Worm (Caenorhabditis elegans): Measurements from ENCODE around the gene D1046.18.

The D1046.18 gene

DNA sequence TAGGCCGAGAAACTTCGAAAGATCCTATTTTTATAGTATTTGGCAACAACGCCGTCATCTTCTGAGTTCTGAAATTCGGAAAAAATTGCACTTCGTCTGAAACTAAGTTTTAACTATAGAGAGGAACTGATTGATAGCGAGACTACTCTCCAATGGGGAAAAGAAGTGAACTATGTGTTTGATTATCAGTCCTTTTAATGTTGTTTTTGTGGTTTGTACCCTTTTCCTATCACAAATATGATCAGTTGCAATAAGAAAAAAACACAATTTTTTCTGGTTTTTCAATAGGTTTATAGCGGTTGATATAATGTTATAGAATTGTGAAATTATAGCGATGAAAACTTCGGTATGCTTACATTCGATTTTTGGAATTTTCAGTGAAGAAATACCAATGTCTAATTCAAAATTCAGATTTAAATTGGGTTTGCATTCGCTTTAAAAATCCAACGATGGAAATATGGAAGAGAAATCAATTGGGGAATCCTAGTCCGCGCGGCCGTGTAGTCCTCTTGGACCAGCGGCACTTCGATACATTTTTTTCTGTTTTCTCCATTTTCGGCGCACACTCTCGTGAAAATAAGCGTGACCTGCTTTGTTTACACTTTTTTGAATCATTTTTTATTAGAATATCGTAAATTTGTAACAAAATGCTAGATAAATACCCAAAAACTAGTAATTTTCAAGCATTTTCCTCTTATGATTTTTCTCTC is 43.4 kb downstream of the D1046.18 start, which contains the start of gene C53B4.3 (continued):
- no peak for TF ChIP-seq egl-27 (tag; optimal IDR thresholded peaks at IDR 0.05)
- no peak for TF ChIP-seq ztf-11 (tag; optimal IDR thresholded peaks at IDR 0.05)
- TF ChIP-seq nhr-25 (tag; optimal IDR thresholded peaks at IDR 0.05): peak; percentile 52
- TF ChIP-seq nhr-28 (tag; optimal IDR thresholded peaks at IDR 0.05): no peak
- peak; percentile 72 for TF ChIP-seq pha-4 (tag; optimal IDR thresholded peaks at IDR 0.05)
- no peak for TF ChIP-seq ceh-16 (tag; optimal IDR thresholded peaks at IDR 0.05)
- TF ChIP-seq nhr-76 (tag; optimal IDR thresholded peaks at IDR 0.05): no peak
- no peak for TF ChIP-seq egl-5 (tag; optimal IDR thresholded peaks at IDR 0.05)
- TF ChIP-seq nhr-12 (tag; optimal IDR thresholded peaks at IDR 0.05): no peak
- TF ChIP-seq fos-1 (tag; optimal IDR thresholded peaks at IDR 0.05): no peak
- TF ChIP-seq ceh-28 (tag; optimal IDR thresholded peaks at IDR 0.05): no peak
- no peak for TF ChIP-seq ceh-82 (tag; optimal IDR thresholded peaks at IDR 0.05)
- TF ChIP-seq nfya-1 (tag; optimal IDR thresholded peaks at IDR 0.05; ENCODE audit: insufficient read depth): peak; percentile 39
- no peak for TF ChIP-seq fkh-2 (tag; optimal IDR thresholded peaks at IDR 0.05)
- no peak for TF ChIP-seq sea-2 (GFP tag; optimal IDR thresholded peaks at IDR 0.05)
- TF ChIP-seq lsy-12 (tag; optimal IDR thresholded peaks at IDR 0.05): peak; percentile 63
- peak; percentile 71 for TF ChIP-seq lin-15B (tag; optimal IDR thresholded peaks at IDR 0.05)
- TF ChIP-seq ZK546.5 (tag; optimal IDR thresholded peaks at IDR 0.05): no peak
- TF ChIP-seq nhr-67 (tag; optimal IDR thresholded peaks at IDR 0.05): no peak
- no peak for TF ChIP-seq jun-1 (tag; optimal IDR thresholded peaks at IDR 0.05)
- TF ChIP-seq nhr-237 (tag; optimal IDR thresholded peaks at IDR 0.05): no peak
- TF ChIP-seq tbx-2 (tag; optimal IDR thresholded peaks at IDR 0.05): peak; percentile 24

DNA sequence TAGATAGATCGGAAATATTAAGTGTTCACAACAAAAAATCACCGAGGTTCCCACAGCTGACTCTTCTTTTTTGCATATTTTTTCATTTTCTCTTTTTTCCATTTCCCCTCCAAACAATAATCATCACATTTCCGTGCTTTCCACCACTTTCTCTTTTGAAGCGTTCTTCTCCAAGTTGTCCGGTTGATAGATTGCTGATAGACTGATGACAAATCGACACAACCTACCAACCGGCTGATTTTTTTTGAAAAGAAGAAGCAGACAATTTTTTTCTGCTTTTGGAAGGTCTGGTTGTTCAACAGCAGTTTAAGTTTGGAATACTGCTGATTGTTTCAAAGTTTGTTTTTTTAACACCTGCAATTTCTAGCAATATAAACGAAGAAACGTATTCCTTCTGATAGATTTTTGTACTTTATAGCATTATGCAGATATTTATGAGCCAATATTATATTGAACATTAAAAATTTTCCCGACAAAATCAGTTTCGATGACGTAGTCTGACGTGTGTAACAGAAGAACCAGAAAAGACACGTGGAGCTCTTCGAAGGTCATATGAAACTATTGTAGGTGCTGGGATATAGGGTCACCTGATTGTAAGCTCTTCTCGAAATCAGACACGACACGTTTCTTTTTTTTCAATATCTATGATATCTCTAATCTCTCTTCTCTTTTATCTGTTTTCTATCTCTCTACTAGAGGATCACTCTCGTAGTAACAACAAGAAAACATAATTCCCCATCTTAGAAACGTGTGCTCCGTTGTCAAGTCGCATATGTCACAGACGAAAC is 44.7 kb downstream of the D1046.18 start:
- TF ChIP-seq fkh-2 (tag; optimal IDR thresholded peaks at IDR 0.05) (no peak), R02D3.7 (tag; optimal IDR thresholded peaks at IDR 0.05) (no peak), nhr-23 (tag; optimal IDR thresholded peaks at IDR 0.05) (no peak), nfya-1 (tag; optimal IDR thresholded peaks at IDR 0.05; ENCODE audit: insufficient read depth) (peak; percentile 30), elt-1 (tag; optimal IDR thresholded peaks at IDR 0.05) (no peak)

DNA sequence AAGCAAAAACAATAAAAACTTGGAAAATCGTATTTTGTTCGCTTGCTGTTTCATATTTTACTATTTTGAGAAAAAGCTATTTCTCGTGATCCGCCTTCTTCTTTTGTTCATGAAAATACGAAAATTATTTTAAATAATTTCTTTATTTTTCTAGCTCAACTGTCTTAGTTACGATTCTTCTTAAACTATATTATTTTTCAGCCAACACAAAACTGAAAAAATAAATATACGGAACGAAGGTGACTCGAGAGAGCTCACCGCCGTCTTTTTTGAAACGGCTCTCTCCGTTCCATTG is 45.2 kb downstream of the D1046.18 start, which contains the start of gene pdzd-8:
TSS of gene pdzd-8 (plus strand) at position 196 of the 295 bp plus-strand sequence.
- TF ChIP-seq nfya-1 (tag; optimal IDR thresholded peaks at IDR 0.05; ENCODE audit: insufficient read depth): no peak
- no peak for TF ChIP-seq nhr-67 (tag; optimal IDR thresholded peaks at IDR 0.05)
- no peak for TF ChIP-seq fkh-2 (tag; optimal IDR thresholded peaks at IDR 0.05)
- no peak for TF ChIP-seq ceh-28 (tag; optimal IDR thresholded peaks at IDR 0.05)
- no peak for TF ChIP-seq ceh-82 (tag; optimal IDR thresholded peaks at IDR 0.05)
- TF ChIP-seq ceh-9 (tag; optimal IDR thresholded peaks at IDR 0.05): no peak
- TF ChIP-seq daf-12 (tag; optimal IDR thresholded peaks at IDR 0.05): no peak
- TF ChIP-seq nhr-12 (tag; optimal IDR thresholded peaks at IDR 0.05): no peak
- TF ChIP-seq eor-1 (tag; optimal IDR thresholded peaks at IDR 0.05): no peak
- no peak for TF ChIP-seq aly-2 (tag; optimal IDR thresholded peaks at IDR 0.05)
- TF ChIP-seq egl-27 (tag; optimal IDR thresholded peaks at IDR 0.05): no peak
- TF ChIP-seq unc-62 (GFP tag; optimal IDR thresholded peaks at IDR 0.05): no peak

DNA sequence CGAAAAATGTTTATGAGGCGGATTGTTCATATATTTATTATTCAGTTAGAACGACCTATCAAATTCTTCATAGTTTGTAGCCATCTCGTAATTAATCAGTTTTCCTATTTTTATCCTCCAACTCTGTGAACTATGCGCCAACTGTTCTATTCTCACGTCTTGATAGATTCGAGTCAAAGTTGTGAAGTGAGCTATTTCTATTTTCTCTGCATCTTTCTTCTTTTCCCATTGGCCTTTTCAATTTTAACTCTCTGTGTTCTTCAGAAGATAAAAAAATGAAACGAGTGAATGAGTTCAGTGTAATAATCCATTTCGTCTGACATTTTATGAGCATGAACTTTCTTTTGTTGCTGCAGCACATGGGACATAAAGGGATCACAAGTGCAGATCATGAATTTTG is 48.0 kb downstream of the D1046.18 start:
- TF ChIP-seq ceh-82 (tag; optimal IDR thresholded peaks at IDR 0.05): no peak
- no peak for TF ChIP-seq ztf-4 (tag; optimal IDR thresholded peaks at IDR 0.05)
- TF ChIP-seq ceh-16 (tag; optimal IDR thresholded peaks at IDR 0.05): no peak
- TF ChIP-seq nhr-11 (tag; optimal IDR thresholded peaks at IDR 0.05): peak; percentile 17
- TF ChIP-seq nfya-1 (tag; optimal IDR thresholded peaks at IDR 0.05; ENCODE audit: insufficient read depth): peak; percentile 7

ce11 chrIV:8979062-8979612 is 49.1 kb downstream of the D1046.18 start:
- TF ChIP-seq tbx-2 (tag; optimal IDR thresholded peaks at IDR 0.05) (no peak), hmg-11 (tag; optimal IDR thresholded peaks at IDR 0.05) (no peak), unc-62 (GFP tag; optimal IDR thresholded peaks at IDR 0.05) (no peak), ceh-16 (tag; optimal IDR thresholded peaks at IDR 0.05) (no peak), skn-1 (tag; optimal IDR thresholded peaks at IDR 0.05) (no peak), snpc-4 (tag; optimal IDR thresholded peaks at IDR 0.05) (no peak), jun-1 (tag; optimal IDR thresholded peaks at IDR 0.05) (no peak)
